Fruit fly (Drosophila melanogaster): ENCODE results near the gene CG6865.

Gene CG6865

dm6 chr3L:18834924-18835323, 28.5 kb upstream of the CG6865 start (continued):
- no peak for TF ChIP-seq sc (optimal IDR thresholded peaks at IDR 0.05)
- TF ChIP-seq sc (GFP tag; optimal IDR thresholded peaks at IDR 0.05), result no peak
- no peak for TF ChIP-seq CG1602 (GFP tag; optimal IDR thresholded peaks at IDR 0.05)

dm6 chr3L:18836658-18837057, 26.8 kb upstream of the CG6865 start:
- TF ChIP-seq NfI (GFP tag; optimal IDR thresholded peaks at IDR 0.05) (no peak), Pdp1 (GFP tag; optimal IDR thresholded peaks at IDR 0.05) (peak in 1 of 2 experiments; percentile 82), Med (GFP tag) (no peak), exex (tag; optimal IDR thresholded peaks at IDR 0.05) (peak; percentile 43), Sox100B (GFP tag; optimal IDR thresholded peaks at IDR 0.05) (peak; percentile 1), bsh (GFP tag; optimal IDR thresholded peaks at IDR 0.05) (peak in 1 of 2 experiments; percentile 7), sug (tag; optimal IDR thresholded peaks at IDR 0.05) (peak; percentile 22), CG15601 (tag; optimal IDR thresholded peaks at IDR 0.05) (peak; percentile 1), Dll (GFP tag; IDR thresholded peaks at IDR 0.05; ENCODE audit: partially characterized antibody) (no peak), CG17568 (GFP tag; optimal IDR thresholded peaks at IDR 0.05) (peak; percentile 12), Mrtf (GFP tag; IDR thresholded peaks at IDR 0.05) (no peak), Hmr (GFP tag; optimal IDR thresholded peaks at IDR 0.05) (peak; percentile 2), Asciz (GFP tag; optimal IDR thresholded peaks at IDR 0.05) (peak; percentile 12), sd (tag; optimal IDR thresholded peaks at IDR 0.05) (peak; percentile 66), sens (GFP tag) (peak; percentile 59)

dm6 chr3L:18837707-18838244, 25.7 kb upstream of the CG6865 start:
- peak; percentile 84 for TF ChIP-seq CG18599 (GFP tag; optimal IDR thresholded peaks at IDR 0.05)
- TF ChIP-seq onecut (GFP tag; IDR thresholded peaks at IDR 0.05), result peak; percentile 39; the same call in 1 of the 2 replicates
- peak; percentile 20 for TF ChIP-seq CG2875 (GFP tag; optimal IDR thresholded peaks at IDR 0.05)
- peak; percentile 51 for TF ChIP-seq CG6854 (GFP tag; optimal IDR thresholded peaks at IDR 0.05)
- peak; percentile 42 for TF ChIP-seq ERR (GFP tag; optimal IDR thresholded peaks at IDR 0.05)
- peak; percentile 22 for TF ChIP-seq CG12299 (tag; optimal IDR thresholded peaks at IDR 0.05)
- peak; percentile 61 for TF ChIP-seq Meics (GFP tag; optimal IDR thresholded peaks at IDR 0.05)
- peak; percentile 17 for TF ChIP-seq B-H2 (GFP tag; optimal IDR thresholded peaks at IDR 0.05)
- TF ChIP-seq Fer3 (tag; optimal IDR thresholded peaks at IDR 0.05), result peak; percentile 23
- no peak for TF ChIP-seq Ets65A (GFP tag)
- peak; percentile 48 for TF ChIP-seq kni (GFP tag; optimal IDR thresholded peaks at IDR 0.05)
- TF ChIP-seq ATbp (GFP tag; optimal IDR thresholded peaks at IDR 0.05), result peak; percentile 73
- TF ChIP-seq CG2678 (tag; optimal IDR thresholded peaks at IDR 0.05), result peak; percentile 65
- TF ChIP-seq HLH4C (GFP tag; IDR thresholded peaks at IDR 0.05; ENCODE audit: partially characterized antibody), result no peak
- peak; percentile 10 for TF ChIP-seq CG17568 (GFP tag; optimal IDR thresholded peaks at IDR 0.05)
- TF ChIP-seq zen (tag; optimal IDR thresholded peaks at IDR 0.05), result peak; percentile 10
- peak; percentile 68 for TF ChIP-seq CG8281 (tag; optimal IDR thresholded peaks at IDR 0.05)
- TF ChIP-seq sens (GFP tag), result peak; percentile 94
- TF ChIP-seq CG15696 (tag; optimal IDR thresholded peaks at IDR 0.05), result peak; percentile 87
- peak; percentile 71 for TF ChIP-seq Side (GFP tag; optimal IDR thresholded peaks at IDR 0.05)
- TF ChIP-seq lab (GFP tag; optimal IDR thresholded peaks at IDR 0.05), result peak; percentile 23
- TF ChIP-seq CG1792 (GFP tag; optimal IDR thresholded peaks at IDR 0.05), result peak; percentile 18
- peak; percentile 56 for TF ChIP-seq CG6813 (GFP tag; optimal IDR thresholded peaks at IDR 0.05)
- peak; percentile 58 for TF ChIP-seq CG1233 (GFP tag; optimal IDR thresholded peaks at IDR 0.05)
- peak; percentile 8 for TF ChIP-seq CG34376 (GFP tag; optimal IDR thresholded peaks at IDR 0.05)
- TF ChIP-seq CG3281 (GFP tag; optimal IDR thresholded peaks at IDR 0.05), result peak; percentile 13
- TF ChIP-seq CG8290 (GFP tag; optimal IDR thresholded peaks at IDR 0.05), result no peak
- TF ChIP-seq CG8290 (tag; optimal IDR thresholded peaks at IDR 0.05), result peak in 1 of 2 experiments; percentile 40
- TF ChIP-seq toy (GFP tag; IDR thresholded peaks at IDR 0.05), result no peak
- TF ChIP-seq esg (GFP tag; conservative IDR thresholded peaks at IDR 0.05), result no peak
- TF ChIP-seq Sry-δ (GFP tag; optimal IDR thresholded peaks at IDR 0.05), result no peak
